Fruit fly (Drosophila melanogaster) Kc167 (cell line): ENCODE results near the gene Cyt-c1.

Experiments
- Myc ChIP-seq: fragments of >200 bp; optimal IDR thresholded peaks from 2 replicates; lab custom pipeline; 2017; ENCODE audit warnings: missing external identifiers
- Sin3A ChIP-seq: fragments of >200 bp; optimal IDR thresholded peaks from 2 replicates; lab custom pipeline; 2018; ENCODE audit warnings: missing external identifiers
- h ChIP-seq: fragments of >200 bp; optimal IDR thresholded peaks from 3 replicates; lab custom pipeline; 2018; ENCODE audit warnings: missing external identifiers
- insv ChIP-seq: fragments of >200 bp; optimal IDR thresholded peaks from 3 replicates; lab custom pipeline; 2018; ENCODE audit warnings: missing external identifiers
- psq ChIP-seq: fragments of >200 bp; optimal IDR thresholded peaks from 2 replicates; lab custom pipeline; 2017; ENCODE audit warnings: missing external identifiers
- ttk ChIP-seq: sonication (Bioruptor generic); optimal IDR thresholded peaks from 2 replicates; lab custom pipeline; 2017; ENCODE audit warnings: missing external identifiers

Cyt-c1 gene

DNA sequence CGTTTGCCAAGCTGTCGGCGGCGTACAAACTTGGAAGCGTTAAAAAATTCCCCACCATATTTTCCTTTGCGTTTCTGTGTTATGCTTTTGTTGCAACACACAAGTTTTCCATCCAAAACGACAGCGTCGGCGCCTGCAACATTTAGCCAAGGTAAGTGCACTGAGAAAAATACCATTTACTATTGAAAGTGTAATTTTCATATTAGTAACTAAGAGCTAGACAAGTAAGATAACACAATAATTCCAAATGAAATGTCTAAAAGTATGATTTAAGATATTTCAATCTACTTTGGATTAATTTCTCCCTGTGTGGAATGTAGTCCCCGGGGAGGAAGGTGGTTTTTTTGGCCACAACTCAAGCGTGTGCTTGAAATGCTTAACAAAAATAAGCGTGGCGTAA is 25.8 kb downstream of the Cyt-c1 start:
- TF ChIP-seq psq = no peak
- TF ChIP-seq insv = no peak
- TF ChIP-seq Myc (lab: Kevin White, UChicago) = no peak
- no peak for TF ChIP-seq h
- no peak for TF ChIP-seq Sin3A
- no peak for TF ChIP-seq ttk
